Fruit fly (Drosophila melanogaster): ENCODE measurements around the gene grp.

Gene grp

dm6 chr2L:16686412-16687043 is 6.7 kb downstream of the grp start (continued):
- TF ChIP-seq C15 (GFP tag; IDR thresholded peaks at IDR 0.05) = no peak
- no peak for TF ChIP-seq phol (tag; optimal IDR thresholded peaks at IDR 0.05)
- TF ChIP-seq Med (GFP tag) = peak; percentile 76
- peak; percentile 37; the same call in 1 of the 2 replicates for TF ChIP-seq Drgx (GFP tag; IDR thresholded peaks at IDR 0.05)
- TF ChIP-seq CG17385 (GFP tag; optimal IDR thresholded peaks at IDR 0.05) = peak; percentile 11
- no peak for TF ChIP-seq D19A (tag; optimal IDR thresholded peaks at IDR 0.05)
- TF ChIP-seq da (GFP tag; optimal IDR thresholded peaks at IDR 0.05) = no peak
- 0 out of 3 replicates have a peak, but pooled peaks have one; percentile 8 for TF ChIP-seq row (GFP tag; IDR thresholded peaks at IDR 0.05)
- 0 out of 3 replicates have a peak, but pooled peaks have one; percentile 23 for TF ChIP-seq CG34422 (GFP tag; IDR thresholded peaks at IDR 0.05)

dm6 chr2L:16687863-16688262 is 8.0 kb downstream of the grp start:
- TF ChIP-seq bsh (GFP tag; optimal IDR thresholded peaks at IDR 0.05) (peak in 1 of 2 experiments; percentile 44), wek (GFP tag; optimal IDR thresholded peaks at IDR 0.05) (no peak), D19A (tag; optimal IDR thresholded peaks at IDR 0.05) (no peak), ems (GFP tag; optimal IDR thresholded peaks at IDR 0.05) (no peak), Ets65A (GFP tag) (peak; percentile 53), Bgb (GFP tag; IDR thresholded peaks at IDR 0.05; ENCODE audit: partially characterized antibody) (no peak), nom (GFP tag; optimal IDR thresholded peaks at IDR 0.05) (peak; percentile 45), CG30020 (tag; optimal IDR thresholded peaks at IDR 0.05) (no peak), Drgx (GFP tag; IDR thresholded peaks at IDR 0.05) (peak; percentile 44), hbn (GFP tag; IDR thresholded peaks at IDR 0.05; ENCODE audit: partially characterized antibody) (no peak), slbo (GFP tag; IDR thresholded peaks at IDR 0.05) (0 out of 2 replicates have a peak, but pooled peaks have one; percentile 7), Stat92E (GFP tag; optimal IDR thresholded peaks at IDR 0.05) (no peak), sob (GFP tag; IDR thresholded peaks at IDR 0.05) (no peak), CG33213 (GFP tag; optimal IDR thresholded peaks at IDR 0.05) (no peak), Awh (GFP tag; IDR thresholded peaks at IDR 0.05) (no peak), gem (tag; optimal IDR thresholded peaks at IDR 0.05) (peak; percentile 3), Pdp1 (GFP tag; optimal IDR thresholded peaks at IDR 0.05) (no peak)

dm6 chr2L:16689800-16690618 is 10.2 kb downstream of the grp start:
- TF ChIP-seq CG31388 (GFP tag; optimal IDR thresholded peaks at IDR 0.05) (no peak), CG4360 (GFP tag; IDR thresholded peaks at IDR 0.05) (no peak), cato (GFP tag; optimal IDR thresholded peaks at IDR 0.05; ENCODE audit: borderline replicate concordance) (no peak), chm (GFP tag; IDR thresholded peaks at IDR 0.05) (no peak), CG13287 (GFP tag; IDR thresholded peaks at IDR 0.05; ENCODE audit: partially characterized antibody) (0 out of 2 replicates have a peak, but pooled peaks have one; percentile 11), en (GFP tag; optimal IDR thresholded peaks at IDR 0.05) (no peak), CG2889 (GFP tag; IDR thresholded peaks at IDR 0.05) (no peak), CG18619 (GFP tag; optimal IDR thresholded peaks at IDR 0.05) (peak; percentile 35), Lhr (GFP tag; optimal IDR thresholded peaks at IDR 0.05) (no peak), CG1602 (GFP tag; optimal IDR thresholded peaks at IDR 0.05) (peak; percentile 10), CG18764 (GFP tag; optimal IDR thresholded peaks at IDR 0.05) (no peak), CG13624 (GFP tag; optimal IDR thresholded peaks at IDR 0.05) (peak; percentile 52), zen2 (GFP tag; IDR thresholded peaks at IDR 0.05; ENCODE audit: partially characterized antibody) (no peak), Tbp (GFP tag; optimal IDR thresholded peaks at IDR 0.05) (no peak), CG1233 (GFP tag; optimal IDR thresholded peaks at IDR 0.05) (no peak), Aef1 (GFP tag; IDR thresholded peaks at IDR 0.05) (no peak), pzg (GFP tag; optimal IDR thresholded peaks at IDR 0.05) (no peak), D19B (GFP tag; optimal IDR thresholded peaks at IDR 0.05) (no peak), CG3065 (GFP tag; optimal IDR thresholded peaks at IDR 0.05) (no peak), vnd (GFP tag; IDR thresholded peaks at IDR 0.05; ENCODE audit: partially characterized antibody) (no peak), dimm (GFP tag; IDR thresholded peaks at IDR 0.05) (no peak), CG10565 (GFP tag; optimal IDR thresholded peaks at IDR 0.05) (no peak)
